Worm (Caenorhabditis elegans): ENCODE data around the gene C05D11.8.
A peak's percentile ranks its signal among the peaks of the same experiment; 100 is the strongest.

C05D11.8 gene

DNA sequence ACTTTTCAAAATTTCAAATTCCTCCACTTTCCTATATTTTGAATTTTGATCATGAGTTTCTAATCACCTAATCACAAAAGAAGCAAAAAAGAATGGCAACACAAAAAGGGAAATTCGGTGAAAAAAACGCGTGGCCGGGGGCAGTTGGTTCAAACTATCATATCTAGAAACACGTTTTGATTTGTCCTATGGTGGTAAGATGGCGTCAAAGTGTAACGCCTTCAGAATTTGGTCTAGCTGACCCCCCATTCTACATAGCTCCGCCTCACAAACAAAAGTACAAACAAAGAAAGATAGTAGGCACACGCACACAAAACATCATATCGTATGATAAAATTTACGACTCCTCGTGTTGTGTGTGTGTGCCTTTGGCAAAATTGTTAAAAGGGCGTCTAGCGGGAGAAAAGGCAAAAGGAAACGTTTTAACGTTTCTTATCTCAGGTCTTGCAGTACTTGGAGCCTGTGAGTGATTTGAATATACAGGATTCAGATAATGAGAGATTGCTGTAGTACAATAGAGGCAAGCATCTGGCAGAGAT, 5.1 kb downstream of the C05D11.8 start:
- TF ChIP-seq tlp-1 (tag; optimal IDR thresholded peaks at IDR 0.05) (no peak), lin-14 (GFP tag; optimal IDR thresholded peaks at IDR 0.05) (peak; percentile 41), mdl-1 (tag; optimal IDR thresholded peaks at IDR 0.05) (peak in 1 of 2 experiments; percentile 31), lin-35 (GFP tag; optimal IDR thresholded peaks at IDR 0.05) (peak in 1 of 2 experiments; percentile 57), elt-2 (tag; optimal IDR thresholded peaks at IDR 0.05) (peak; percentile 72), nhr-20 (tag; optimal IDR thresholded peaks at IDR 0.05) (peak; percentile 16), nhr-71 (tag; optimal IDR thresholded peaks at IDR 0.05) (peak; percentile 28), vab-15 (tag; optimal IDR thresholded peaks at IDR 0.05) (no peak), nhr-19 (GFP tag; conservative IDR thresholded peaks at IDR 0.05) (peak; percentile 34), nhr-90 (tag; optimal IDR thresholded peaks at IDR 0.05; ENCODE audit: poor library complexity) (peak; percentile 35), nhr-85 (tag) (peak; percentile 45), blmp-1 (tag; optimal IDR thresholded peaks at IDR 0.05) (peak; percentile 36), jun-1 (tag; optimal IDR thresholded peaks at IDR 0.05) (peak; percentile 14), rnt-1 (tag; optimal IDR thresholded peaks at IDR 0.05) (no peak)

ce11 chrIII:6421473-6421872, 5.6 kb downstream of the C05D11.8 start:
- TF ChIP-seq ets-5 (GFP tag; IDR thresholded peaks at IDR 0.05) (no peak), nhr-85 (tag) (peak; percentile 74)

- peak; percentile 81 to 88 for TF ChIP-seq lsy-2 (tag; optimal IDR thresholded peaks at IDR 0.05)
- no peak for TF ChIP-seq unc-62 (GFP tag; optimal IDR thresholded peaks at IDR 0.05)
- peak; percentile 89 for TF ChIP-seq ztf-4 (tag; optimal IDR thresholded peaks at IDR 0.05)
- peak; percentile 80 for TF ChIP-seq sox-4 (tag; optimal IDR thresholded peaks at IDR 0.05)
- TF ChIP-seq snpc-4 (tag; optimal IDR thresholded peaks at IDR 0.05): peak; percentile 73
- TF ChIP-seq lin-35 (GFP tag; optimal IDR thresholded peaks at IDR 0.05): peak; percentile 76 to 81
- TF ChIP-seq vab-15 (tag; optimal IDR thresholded peaks at IDR 0.05): peak; percentile 24
- TF ChIP-seq alr-1 (tag; optimal IDR thresholded peaks at IDR 0.05; ENCODE audit: borderline replicate concordance): no peak
- TF ChIP-seq ces-1 (GFP tag; optimal IDR thresholded peaks at IDR 0.05): no peak
- peak; percentile 54 for TF ChIP-seq fkh-10 (GFP tag; optimal IDR thresholded peaks at IDR 0.05)
- TF ChIP-seq pqm-1 (tag; optimal IDR thresholded peaks at IDR 0.05): no peak
- peak; percentile 83 for TF ChIP-seq unc-130 (tag; optimal IDR thresholded peaks at IDR 0.05)
- no peak for TF ChIP-seq sptf-1 (tag; optimal IDR thresholded peaks at IDR 0.05)
- TF ChIP-seq dpl-1 (GFP tag; optimal IDR thresholded peaks at IDR 0.05): peak; percentile 59 to 72 (median 69)
- peak; percentile 63 for TF ChIP-seq lin-13 (GFP tag; optimal IDR thresholded peaks at IDR 0.05)
- TF ChIP-seq sup-37 (GFP tag; optimal IDR thresholded peaks at IDR 0.05): peak; percentile 77
- TF ChIP-seq skn-1 (tag; optimal IDR thresholded peaks at IDR 0.05): peak; percentile 83
- TF ChIP-seq ceh-8 (GFP tag; optimal IDR thresholded peaks at IDR 0.05): peak; percentile 52
- peak; percentile 51 to 73 for TF ChIP-seq egl-27 (tag; optimal IDR thresholded peaks at IDR 0.05)
- TF ChIP-seq snu-23 (GFP tag; optimal IDR thresholded peaks at IDR 0.05): peak; percentile 95
- TF ChIP-seq hlh-17 (GFP tag; optimal IDR thresholded peaks at IDR 0.05; ENCODE audit: borderline replicate concordance): no peak
- TF ChIP-seq elt-2 (tag; optimal IDR thresholded peaks at IDR 0.05): peak; percentile 95
- peak; percentile 68 to 98 for TF ChIP-seq mdl-1 (tag; optimal IDR thresholded peaks at IDR 0.05)
- peak; percentile 67 for TF ChIP-seq lin-39 (tag; optimal IDR thresholded peaks at IDR 0.05)
- peak; percentile 96 for TF ChIP-seq tbx-2 (tag; optimal IDR thresholded peaks at IDR 0.05)
- peak; percentile 96 for TF ChIP-seq swsn-7 (tag; optimal IDR thresholded peaks at IDR 0.05)
- peak; percentile 91 for TF ChIP-seq dsc-1 (tag; optimal IDR thresholded peaks at IDR 0.05)
- peak; percentile 90 for TF ChIP-seq jun-1 (tag; optimal IDR thresholded peaks at IDR 0.05)
- TF ChIP-seq unc-98 (GFP tag; IDR thresholded peaks at IDR 0.05): peak; percentile 85
- no peak for TF ChIP-seq ama-1 (optimal IDR thresholded peaks at IDR 0.05)
- peak; percentile 78 for TF ChIP-seq mep-1 (tag; optimal IDR thresholded peaks at IDR 0.05)
- TF ChIP-seq nhr-76 (tag; optimal IDR thresholded peaks at IDR 0.05): no peak
- peak; percentile 77 for TF ChIP-seq fkh-4 (tag; optimal IDR thresholded peaks at IDR 0.05; ENCODE audit: borderline replicate concordance)
- peak; percentile 92 for TF ChIP-seq rnt-1 (tag; optimal IDR thresholded peaks at IDR 0.05)
- peak; percentile 69 for TF ChIP-seq aly-2 (tag; optimal IDR thresholded peaks at IDR 0.05)
- TF ChIP-seq nhr-28 (tag; optimal IDR thresholded peaks at IDR 0.05): no peak
- peak; percentile 99 for TF ChIP-seq nhr-71 (tag; optimal IDR thresholded peaks at IDR 0.05)
- TF ChIP-seq isw-1 (GFP tag; IDR thresholded peaks at IDR 0.05): peak; percentile 87
- TF ChIP-seq efl-3 (GFP tag; optimal IDR thresholded peaks at IDR 0.05): peak; percentile 61
These were observed 6.1 kb downstream of the C05D11.8 start for ce11 chrIII:6420995-6421404.

All from whole organism, L1 larva.